Worm (Caenorhabditis elegans) whole organism, L4 larva: ENCODE measurements around the gene hsp-1.
A peak's percentile ranks its signal among the peaks of the same experiment; 100 is the strongest.

Experiments used
- R02D3.7 ChIP-seq: fragments of 150-350 bp; sonication (generic microtip); optimal IDR thresholded peaks from 3 replicates; lab custom pipeline; 2014; ENCODE audit warnings: missing biosample characterization, missing genetic modification characterization
- daf-16 ChIP-seq, 3 experiments: sonication (generic microtip); optimal IDR thresholded peaks; 2 replicates each; lab custom pipeline; 2016 to 2017; ENCODE audit warnings: missing genetic modification characterization in 3 of 3, missing genetic modification reagents in 3 of 3, mild to moderate bottlenecking in 2 of 3, missing compliant biosample characterization in 2 of 3, missing biosample characterization in 1 of 3, moderate library complexity in 1 of 3
- dve-1 ChIP-seq: sonication (generic microtip); optimal IDR thresholded peaks from 2 replicates; lab custom pipeline; 2017; ENCODE audit warnings: antibody characterized with exemption, mild to moderate bottlenecking, missing genetic modification characterization, missing compliant biosample characterization; ENCODE audit not compliant: insufficient read depth
- fkh-10 ChIP-seq: fragments of 150-350 bp; optimal IDR thresholded peaks from 2 replicates; lab custom pipeline; 2014; ENCODE audit warnings: missing biosample characterization, missing genetic modification reagents, missing genetic modification characterization
- hmg-1.1 ChIP-seq: fragments of 200-800 bp; sonication (Bioruptor generic); IDR thresholded peaks from 2 replicates; pipeline ENCODE4 v1.3.6; 2022; ENCODE audit warnings: missing genetic modification reagents, missing genetic modification characterization, missing compliant biosample characterization
- mes-2 ChIP-seq: sonication (generic microtip); optimal IDR thresholded peaks from 2 replicates; lab custom pipeline; 2016; ENCODE audit warnings: missing genotype, mild to moderate bottlenecking, missing genetic modification characterization, missing compliant biosample characterization; ENCODE audit not compliant: poor library complexity, severe bottlenecking
- pha-4 ChIP-seq, 2 experiments: fragments of 150-350 bp in 1 of 2; fragments of 200-800 bp in 1 of 2; sonication (Bioruptor generic) in 1 of 2; IDR thresholded peaks in 1 of 2; optimal IDR thresholded peaks in 1 of 2; 2 replicates each; pipeline versions ENCODE4 v1.3.6 to Lab custom; 2014 to 2022; ENCODE audit warnings: missing genetic modification characterization in 2 of 2, missing genetic modification reagents in 2 of 2, missing biosample characterization in 1 of 2, missing compliant biosample characterization in 1 of 2

hsp-1 gene

DNA sequence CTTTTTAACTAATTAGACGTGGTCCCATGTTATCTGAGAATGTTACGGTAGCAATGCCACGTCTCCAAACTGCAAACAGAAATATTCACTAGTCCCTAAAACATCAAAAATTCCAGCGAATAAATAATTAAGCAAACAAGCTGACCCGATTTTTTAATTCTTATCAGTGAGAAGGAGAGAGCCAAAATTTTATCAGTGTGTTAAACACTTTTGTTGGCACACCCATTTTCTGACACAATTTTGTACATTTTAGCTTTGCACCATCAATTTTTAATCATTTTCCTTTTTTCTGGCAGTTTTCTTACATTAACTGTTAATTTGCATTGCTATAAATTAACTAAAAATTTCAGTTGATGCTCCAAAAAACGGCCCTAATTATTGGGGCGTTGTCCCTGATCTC is 41.7 kb downstream of the hsp-1 start, which contains the start of gene C49C3.4 (continued):
- no peak for TF ChIP-seq fkh-10 (GFP tag; lab: Kevin White, UChicago)

DNA sequence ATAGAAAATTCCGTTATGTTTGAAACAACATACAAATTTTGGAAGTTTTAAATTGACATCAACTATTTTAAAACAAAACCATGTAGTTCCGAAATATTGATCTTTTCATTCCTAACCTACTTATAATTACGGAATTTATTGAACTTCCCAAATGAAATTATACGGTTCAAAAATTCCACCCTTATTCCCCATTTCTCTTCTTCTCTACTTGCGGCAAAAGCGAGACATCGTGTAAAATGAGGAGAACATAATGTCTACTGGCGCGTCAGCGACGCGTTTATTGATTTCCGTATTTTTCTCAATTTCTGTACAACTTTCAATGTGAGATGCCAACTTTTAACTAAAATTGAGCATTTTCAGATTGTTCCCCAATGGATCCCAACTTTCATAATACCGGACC is 50.1 kb downstream of the hsp-1 start, which contains the start of gene ceh-88:
Gene ceh-88, plus strand, starts transcription at position 355 of the 400 bp plus-strand sequence.
- TF ChIP-seq daf-16 (GFP tag; optimal IDR thresholded peaks at IDR 0.05; lab: Kevin White, UChicago), result no peak
- peak; percentile 3 for TF ChIP-seq daf-16 (tag; optimal IDR thresholded peaks at IDR 0.05; lab: Kevin White, UChicago)
- no peak for TF ChIP-seq pha-4 (GFP tag; IDR thresholded peaks at IDR 0.05; lab: Robert Waterston, UW)
- no peak for TF ChIP-seq pha-4 (tag; optimal IDR thresholded peaks at IDR 0.05; lab: Kevin White, UChicago)
- TF ChIP-seq R02D3.7 (tag; lab: Kevin White, UChicago), result no peak
- TF ChIP-seq mes-2, result peak; percentile 29
- peak; percentile 15 for TF ChIP-seq dve-1
- peak; percentile 41; the same call in 1 of the 2 replicates for TF ChIP-seq hmg-1.1 (GFP tag; lab: Robert Waterston, UW)
